Fruit fly (Drosophila melanogaster): ENCODE results near the gene CG15386.

The CG15386 gene

dm6 chr2L:2226259-2227121 is 9.4 kb upstream of the CG15386 start, which contains the start of the genes CG15387 and sau (continued):
- TF ChIP-seq CG12391 (tag; optimal IDR thresholded peaks at IDR 0.05) = peak; percentile 95
- peak; percentile 81 for TF ChIP-seq CrebB (tag; optimal IDR thresholded peaks at IDR 0.05)
- peak; percentile 80 for TF ChIP-seq CG6765 (GFP tag; optimal IDR thresholded peaks at IDR 0.05)
- peak; percentile 90 for TF ChIP-seq CG18599 (GFP tag; optimal IDR thresholded peaks at IDR 0.05)
- TF ChIP-seq sima (GFP tag; optimal IDR thresholded peaks at IDR 0.05) = peak; percentile 56
- peak; percentile 79 for TF ChIP-seq CG4404 (GFP tag; IDR thresholded peaks at IDR 0.05)
- TF ChIP-seq ac (GFP tag; optimal IDR thresholded peaks at IDR 0.05) = peak; percentile 45
- peak; percentile 88 for TF ChIP-seq crc (GFP tag; optimal IDR thresholded peaks at IDR 0.05)
- peak; percentile 63 for TF ChIP-seq org-1 (GFP tag; optimal IDR thresholded peaks at IDR 0.05)
- TF ChIP-seq gsb (GFP tag; IDR thresholded peaks at IDR 0.05) = peak; percentile 66
- peak; percentile 78 for TF ChIP-seq CG12236 (GFP tag; optimal IDR thresholded peaks at IDR 0.05)
- peak; percentile 86 for TF ChIP-seq CG15696 (tag; optimal IDR thresholded peaks at IDR 0.05)
- peak; percentile 79 for TF ChIP-seq dmrt99B (tag; optimal IDR thresholded peaks at IDR 0.05)
- TF ChIP-seq CG10959 (GFP tag; IDR thresholded peaks at IDR 0.05) = peak; percentile 65
- TF ChIP-seq CG7357 (GFP tag; IDR thresholded peaks at IDR 0.05) = peak; percentile 64; the same call in 1 of the 3 replicates
- peak; percentile 77 for TF ChIP-seq en (GFP tag; optimal IDR thresholded peaks at IDR 0.05)
- peak; percentile 60 for TF ChIP-seq Sin3A (optimal IDR thresholded peaks at IDR 0.05)
- TF ChIP-seq fru (optimal IDR thresholded peaks at IDR 0.05) = no peak
- TF ChIP-seq CG4328 (GFP tag; optimal IDR thresholded peaks at IDR 0.05) = peak; percentile 88
- peak; percentile 88 for TF ChIP-seq slou (GFP tag; optimal IDR thresholded peaks at IDR 0.05)
- peak; percentile 91 for TF ChIP-seq Atf-2 (GFP tag; optimal IDR thresholded peaks at IDR 0.05)
- peak; percentile 79 for TF ChIP-seq CG17186 (GFP tag; optimal IDR thresholded peaks at IDR 0.05)
- peak; percentile 83 for TF ChIP-seq CG8089 (GFP tag; optimal IDR thresholded peaks at IDR 0.05)
- no peak for TF ChIP-seq cad (GFP tag; optimal IDR thresholded peaks at IDR 0.05)
- TF ChIP-seq dysf (GFP tag; IDR thresholded peaks at IDR 0.05) = peak; percentile 83
- TF ChIP-seq CG3163 (GFP tag; optimal IDR thresholded peaks at IDR 0.05) = peak; percentile 79
- peak; percentile 67 for TF ChIP-seq CG10431 (GFP tag; optimal IDR thresholded peaks at IDR 0.05)
- no peak for TF ChIP-seq ham (GFP tag; IDR thresholded peaks at IDR 0.05)
- TF ChIP-seq Hr39 (optimal IDR thresholded peaks at IDR 0.05) = no peak
- peak; percentile 86 for TF ChIP-seq tgo (GFP tag; IDR thresholded peaks at IDR 0.05)
- no peak for TF ChIP-seq hth (optimal IDR thresholded peaks at IDR 0.05)
- TF ChIP-seq Antp (GFP tag; optimal IDR thresholded peaks at IDR 0.05) = peak; percentile 90
- TF ChIP-seq bsh (GFP tag; optimal IDR thresholded peaks at IDR 0.05) = peak; percentile 36 to 87
- no peak for TF ChIP-seq CG1832 (GFP tag; optimal IDR thresholded peaks at IDR 0.05)
- peak; percentile 76 for TF ChIP-seq CG17328 (GFP tag; IDR thresholded peaks at IDR 0.05)
- TF ChIP-seq CG12659 (GFP tag; optimal IDR thresholded peaks at IDR 0.05) = peak; percentile 90
- TF ChIP-seq Mad (GFP tag; optimal IDR thresholded peaks at IDR 0.05) = peak; percentile 88
- peak; percentile 65 for TF ChIP-seq croc (GFP tag; conservative IDR thresholded peaks at IDR 0.05)
- TF ChIP-seq Fer2 (tag; optimal IDR thresholded peaks at IDR 0.05) = peak; percentile 85
- peak; percentile 90 for TF ChIP-seq CG2116 (GFP tag; optimal IDR thresholded peaks at IDR 0.05)
- TF ChIP-seq Tbp (GFP tag; optimal IDR thresholded peaks at IDR 0.05) = no peak
- peak; percentile 92 for TF ChIP-seq CG13624 (GFP tag; optimal IDR thresholded peaks at IDR 0.05)
- peak; percentile 94 for TF ChIP-seq sna (GFP tag; IDR thresholded peaks at IDR 0.05; ENCODE audit: partially characterized antibody)
- TF ChIP-seq cwo (GFP tag; optimal IDR thresholded peaks at IDR 0.05) = peak; percentile 65
- peak; percentile 91 for TF ChIP-seq lab (GFP tag; optimal IDR thresholded peaks at IDR 0.05)
- peak; percentile 73 for TF ChIP-seq CG15011 (GFP tag; optimal IDR thresholded peaks at IDR 0.05)
- TF ChIP-seq eve (GFP tag; optimal IDR thresholded peaks at IDR 0.05) = no peak
- TF ChIP-seq Nf-YC (tag; optimal IDR thresholded peaks at IDR 0.05) = peak; percentile 78
- TF ChIP-seq Spps (tag; optimal IDR thresholded peaks at IDR 0.05) = peak; percentile 78
- TF ChIP-seq ab (GFP tag; optimal IDR thresholded peaks at IDR 0.05) = no peak
- TF ChIP-seq slbo (GFP tag; IDR thresholded peaks at IDR 0.05) = peak; percentile 89

Data from whole organism, embryonic.